Worm (Caenorhabditis elegans) whole organism, early embryonic: ENCODE data around the gene cul-6.
"Not testable (repeated sequence)": the region's sequence is repeated elsewhere in the genome, so short reads cannot be mapped to it uniquely, and the experiment has no call there.

Source experiments
- B0310.2 ChIP-seq: sonication (generic microtip); optimal IDR thresholded peaks from 2 replicates; lab custom pipeline; 2016; ENCODE audit warnings: mild to moderate bottlenecking, missing genetic modification characterization, missing compliant biosample characterization
- F13C5.2 ChIP-seq: sonication (generic microtip); optimal IDR thresholded peaks from 2 replicates; lab custom pipeline; 2017; ENCODE audit warnings: mild to moderate bottlenecking, missing genetic modification characterization, inconsistent platforms, missing compliant biosample characterization
- aly-1 ChIP-seq: sonication (generic microtip); optimal IDR thresholded peaks from 2 replicates; lab custom pipeline; 2016; ENCODE audit warnings: missing genetic modification characterization, missing compliant biosample characterization
- ama-1 ChIP-seq: fragments of 150-350 bp; optimal IDR thresholded peaks from 2 replicates; lab custom pipeline; 2014
- ceh-13 ChIP-seq: fragments of 200-800 bp; sonication (Bioruptor generic); optimal IDR thresholded peaks from 2 replicates; lab custom pipeline; 2018; ENCODE audit warnings: mild to moderate bottlenecking, missing genetic modification characterization, missing compliant biosample characterization
- ceh-36 ChIP-seq: sonication (generic microtip); optimal IDR thresholded peaks from 2 replicates; lab custom pipeline; 2016; ENCODE audit warnings: missing genetic modification characterization, inconsistent platforms, missing compliant biosample characterization
- ets-7 ChIP-seq: sonication (generic microtip); optimal IDR thresholded peaks from 2 replicates; lab custom pipeline; 2016; ENCODE audit warnings: missing genotype, missing genetic modification characterization, missing compliant biosample characterization
- flt-1 ChIP-seq: fragments of 200-800 bp; sonication (Bioruptor generic); IDR thresholded peaks from 2 replicates; pipeline ENCODE4 v1.3.6; 2022; ENCODE audit warnings: missing genetic modification characterization, missing compliant biosample characterization
- hmbx-1 ChIP-seq: sonication (generic microtip); optimal IDR thresholded peaks from 2 replicates; lab custom pipeline; 2016; ENCODE audit warnings: mild to moderate bottlenecking, missing genetic modification characterization, missing compliant biosample characterization
- hmg-4 ChIP-seq: fragments of 200-800 bp; sonication (Bioruptor generic); optimal IDR thresholded peaks from 2 replicates; lab custom pipeline; 2018; ENCODE audit warnings: mild to moderate bottlenecking, missing genetic modification characterization, missing compliant biosample characterization
- hnd-1 ChIP-seq: sonication (generic microtip); optimal IDR thresholded peaks from 2 replicates; lab custom pipeline; 2016; ENCODE audit warnings: missing genetic modification characterization, missing compliant biosample characterization
- pes-1 ChIP-seq: fragments of 200-800 bp; sonication (Bioruptor generic); IDR thresholded peaks from 2 replicates; pipeline ENCODE4 v1.3.6; 2022; ENCODE audit warnings: missing genetic modification reagents, missing genetic modification characterization, missing compliant biosample characterization
- scrt-1 ChIP-seq: fragments of 200-800 bp; sonication (Bioruptor generic); IDR thresholded peaks from 2 replicates; pipeline ENCODE4 v1.3.6; 2022; ENCODE audit warnings: missing genetic modification characterization, missing compliant biosample characterization
- sea-1 ChIP-seq: fragments of 200-800 bp; sonication (Bioruptor generic); conservative IDR thresholded peaks from 2 replicates; pipeline ENCODE4 v1.3.6; 2022; ENCODE audit warnings: missing genetic modification characterization, missing compliant biosample characterization
- tbx-11 ChIP-seq: fragments of 200-800 bp; sonication (Bioruptor generic); IDR thresholded peaks from 2 replicates; pipeline ENCODE4 v1.3.6; 2022; ENCODE audit warnings: missing genetic modification characterization, missing compliant biosample characterization
- tbx-37 ChIP-seq: fragments of 200-800 bp; sonication (Bioruptor generic); conservative IDR thresholded peaks from 2 replicates; pipeline ENCODE4 v1.3.6; 2022; ENCODE audit warnings: missing genetic modification reagents, missing genetic modification characterization, missing compliant biosample characterization
- tra-4 ChIP-seq: sonication (generic microtip); optimal IDR thresholded peaks from 2 replicates; lab custom pipeline; 2017; ENCODE audit warnings: missing genetic modification characterization, missing compliant biosample characterization

The cul-6 gene

DNA sequence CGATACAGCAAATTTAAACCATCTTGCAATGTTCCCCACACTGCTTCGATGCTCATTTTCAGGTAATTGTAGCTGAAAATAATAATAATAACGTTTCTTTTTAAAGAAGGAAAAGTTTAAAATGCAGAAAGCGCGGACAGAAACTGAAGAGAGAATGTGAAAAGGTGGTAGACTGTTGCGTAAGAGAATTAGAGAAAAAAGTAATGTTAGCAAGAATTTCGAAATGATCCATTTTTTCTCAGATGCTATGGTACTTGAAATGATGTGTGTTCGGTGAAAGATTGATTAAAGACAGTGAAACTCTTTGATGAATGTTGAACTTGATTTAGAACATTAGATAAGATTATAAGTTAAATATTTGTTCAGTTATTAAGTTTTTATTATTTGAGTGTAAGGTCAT is at the start of gene cul-6:
Gene cul-6 (minus strand): TSS at position 79 of the 400 bp plus-strand sequence.
- TF ChIP-seq flt-1 (GFP tag; lab: Robert Waterston, UW), result no peak
- TF ChIP-seq pes-1, result no peak
- no peak for TF ChIP-seq hmg-4
- no peak for TF ChIP-seq hmbx-1 (tag; lab: Kevin White, UChicago)
- no peak for TF ChIP-seq ceh-13 (GFP tag; lab: Kevin White, UChicago)
- TF ChIP-seq F13C5.2 (tag; lab: Kevin White, UChicago), result no peak

DNA sequence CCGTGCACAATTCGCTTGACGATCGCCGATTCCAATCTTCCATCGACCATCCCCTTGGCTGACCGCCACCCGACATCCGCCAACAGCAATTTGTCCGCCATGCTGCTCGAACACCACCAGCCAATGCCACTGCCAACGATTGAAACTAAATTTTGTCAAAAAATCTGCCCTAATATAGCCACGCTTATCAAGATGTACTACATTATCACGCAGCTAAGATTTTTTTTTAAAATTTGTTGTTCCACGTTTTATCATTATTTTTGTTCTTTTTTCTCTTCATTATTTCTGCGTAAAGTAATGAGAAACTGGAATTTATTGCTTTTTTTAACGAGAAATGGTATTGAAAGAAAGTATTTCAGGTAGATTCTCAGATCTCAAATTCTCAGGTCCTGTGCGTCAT is 49.1 kb upstream of the cul-6 start, which contains the start of gene C26H9A.3:
Gene C26H9A.3 (minus strand): TSS at position 101 of the 400 bp plus-strand sequence.
- not testable (repeated sequence) for TF ChIP-seq flt-1 (GFP tag; lab: Robert Waterston, UW); tra-4 (tag; lab: Kevin White, UChicago); sea-1 (GFP tag; lab: Robert Waterston, UW)

DNA sequence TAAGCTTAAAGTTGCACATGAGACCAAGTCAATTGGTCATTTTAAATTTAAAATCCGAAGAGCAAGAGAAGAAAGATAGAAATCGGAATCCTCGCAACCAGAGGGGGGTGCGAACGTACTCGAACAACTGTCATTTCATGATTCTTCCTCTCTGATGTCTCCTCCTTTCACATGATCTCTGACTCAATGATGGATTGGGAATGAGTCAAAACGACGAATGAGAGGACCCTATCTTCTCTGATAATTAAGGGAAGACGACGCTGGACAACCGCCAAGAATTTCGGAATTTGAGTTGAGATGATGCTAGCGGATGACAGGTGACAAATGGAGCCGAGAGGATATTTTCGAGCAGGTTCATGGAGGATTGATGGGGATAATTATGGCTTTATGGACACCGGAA is 47.1 kb upstream of the cul-6 start:
- TF ChIP-seq pes-1 (no peak), ceh-13 (GFP tag; lab: Kevin White, UChicago) (no peak), hmbx-1 (tag; lab: Kevin White, UChicago) (no peak), ceh-36 (tag; lab: Kevin White, UChicago) (no peak)

DNA sequence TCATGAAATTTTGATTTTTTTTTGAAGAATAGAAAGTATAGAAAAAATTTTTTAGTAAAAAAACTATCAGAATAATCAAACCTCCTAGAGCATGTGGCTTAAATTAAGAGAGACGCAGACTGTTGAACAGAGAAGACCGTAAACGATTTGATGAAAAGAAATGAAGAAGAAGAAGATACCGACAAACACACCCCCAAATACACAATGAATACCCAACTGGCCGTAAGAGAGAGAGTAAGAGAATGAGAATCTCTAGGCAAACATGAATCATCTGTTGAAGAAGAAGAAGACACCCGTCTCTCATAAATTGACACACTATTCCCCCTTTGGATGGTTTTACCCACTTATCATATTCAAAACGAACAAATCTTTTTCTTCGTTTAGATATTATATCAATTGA is 43.6 kb upstream of the cul-6 start:
- TF ChIP-seq flt-1 (GFP tag; lab: Robert Waterston, UW) (no peak), tbx-37 (GFP tag; lab: Robert Waterston, UW) (no peak), aly-1 (tag; lab: Kevin White, UChicago) (no peak), B0310.2 (tag; lab: Kevin White, UChicago) (no peak), hnd-1 (no peak), ceh-36 (tag; lab: Kevin White, UChicago) (no peak), ceh-13 (GFP tag; lab: Kevin White, UChicago) (no peak), tra-4 (tag; lab: Kevin White, UChicago) (no peak), hmbx-1 (tag; lab: Kevin White, UChicago) (no peak), tbx-11 (GFP tag; lab: Robert Waterston, UW) (no peak), ets-7 (tag; lab: Kevin White, UChicago) (no peak), F13C5.2 (tag; lab: Kevin White, UChicago) (no peak), hmg-4 (no peak), ama-1 (lab: Kevin White, UChicago) (no peak), sea-1 (GFP tag; lab: Robert Waterston, UW) (no peak), scrt-1 (GFP tag; lab: Robert Waterston, UW) (no peak), pes-1 (no peak)

DNA sequence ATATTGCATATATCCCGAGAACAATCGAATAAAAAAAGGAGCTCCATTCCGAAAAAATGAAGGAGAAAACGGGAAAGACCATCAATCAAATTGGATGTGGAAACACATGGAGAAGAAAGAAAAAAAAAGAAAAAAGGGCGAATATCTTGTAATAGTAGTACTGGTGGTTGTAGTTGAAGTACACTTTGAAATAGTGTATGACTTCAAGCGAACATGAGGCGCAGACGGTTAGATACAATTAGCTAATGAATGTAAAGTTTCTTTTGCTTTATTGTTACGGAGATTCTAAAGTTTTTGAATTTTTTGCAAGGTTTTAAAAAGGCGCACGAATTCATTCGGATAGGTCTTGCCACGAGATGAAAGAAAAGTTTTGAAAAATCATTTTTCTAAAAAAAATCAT is 42.2 kb upstream of the cul-6 start:
- TF ChIP-seq ets-7 (tag; lab: Kevin White, UChicago), result no peak

DNA sequence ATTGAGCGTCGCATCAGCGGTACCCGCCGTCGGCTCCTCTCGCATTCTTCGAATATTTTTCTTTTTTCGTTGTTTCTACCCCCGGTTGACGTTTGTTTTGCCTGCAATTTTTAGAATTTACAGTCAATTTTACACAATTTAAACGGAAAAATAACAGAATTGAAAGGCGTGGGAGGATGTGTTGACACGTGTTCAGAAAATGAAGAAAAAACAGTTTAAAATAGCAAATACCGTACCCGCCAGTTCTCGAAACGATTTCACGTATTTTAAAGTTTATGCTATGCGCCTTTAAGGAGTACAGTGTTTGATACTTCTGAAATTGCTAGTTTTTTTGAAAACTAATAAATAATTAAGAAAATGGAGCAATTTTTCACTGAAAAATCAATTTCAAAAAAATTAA is 40.7 kb upstream of the cul-6 start, which contains the start of gene ark-1:
Gene ark-1 (minus strand): TSS at position 101 of the 400 bp plus-strand sequence.
- TF ChIP-seq hnd-1, result no peak
- no peak for TF ChIP-seq ceh-36 (tag; lab: Kevin White, UChicago)
- TF ChIP-seq tra-4 (tag; lab: Kevin White, UChicago), result no peak
- no peak for TF ChIP-seq flt-1 (GFP tag; lab: Robert Waterston, UW)
- TF ChIP-seq tbx-11 (GFP tag; lab: Robert Waterston, UW), result no peak
- no peak for TF ChIP-seq ceh-13 (GFP tag; lab: Kevin White, UChicago)
- no peak for TF ChIP-seq sea-1 (GFP tag; lab: Robert Waterston, UW)
- TF ChIP-seq hmbx-1 (tag; lab: Kevin White, UChicago), result no peak
- no peak for TF ChIP-seq ama-1 (lab: Kevin White, UChicago)
- no peak for TF ChIP-seq aly-1 (tag; lab: Kevin White, UChicago)
- no peak for TF ChIP-seq pes-1

DNA sequence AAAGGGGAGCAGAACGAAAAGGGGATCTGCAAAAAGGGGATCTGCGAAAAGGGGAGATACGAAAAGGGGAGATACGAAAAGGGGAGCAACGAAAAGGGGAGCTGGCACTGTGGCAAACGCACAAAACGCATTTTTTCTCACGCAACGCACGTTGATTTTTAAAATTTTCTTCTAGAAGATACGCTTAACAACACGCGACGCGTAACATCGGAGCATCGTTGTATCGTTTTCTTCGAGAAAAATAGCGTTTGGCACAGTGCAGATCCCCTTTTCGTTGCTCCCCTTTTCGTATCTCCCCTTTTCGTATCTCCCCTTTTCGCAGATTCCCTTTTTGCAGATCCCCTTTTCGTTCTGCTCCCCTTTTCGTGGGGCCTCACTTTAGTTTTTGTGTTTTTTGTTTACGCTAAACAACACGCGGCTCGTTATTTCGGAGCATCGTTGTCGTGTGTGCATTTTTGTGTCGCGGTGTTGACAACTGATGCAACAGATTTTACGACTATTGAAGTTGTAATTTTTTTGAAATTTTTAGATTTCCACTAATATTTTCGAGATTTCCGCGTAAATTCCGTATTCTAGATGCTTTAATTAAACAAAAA is 31.3 kb upstream of the cul-6 start:
- TF ChIP-seq pes-1, result 0 out of 2 replicates have a peak, but pooled peaks have one; percentile 8

DNA sequence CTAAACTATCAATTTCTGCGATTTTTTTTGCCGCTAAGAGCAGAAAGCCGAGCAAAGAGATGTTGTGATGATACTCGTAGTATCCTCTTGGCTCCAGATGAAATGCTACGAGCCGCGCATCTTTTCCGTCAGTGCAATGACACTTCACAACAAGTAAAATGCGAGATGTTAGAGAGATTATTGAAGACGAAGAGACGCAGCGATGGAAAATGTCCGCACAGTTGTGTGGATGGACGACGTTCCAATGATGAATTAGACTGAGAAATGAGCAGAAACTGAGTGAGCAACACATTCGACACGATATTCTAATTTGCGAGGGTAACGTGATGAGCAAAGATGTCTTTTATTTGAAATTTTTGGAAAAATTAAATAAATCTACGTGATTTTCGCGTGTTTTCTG is 30.7 kb upstream of the cul-6 start:
- TF ChIP-seq tra-4 (tag; lab: Kevin White, UChicago) (no peak), ama-1 (lab: Kevin White, UChicago) (no peak), hnd-1 (no peak), hmbx-1 (tag; lab: Kevin White, UChicago) (no peak), flt-1 (GFP tag; lab: Robert Waterston, UW) (no peak), B0310.2 (tag; lab: Kevin White, UChicago) (no peak)

DNA sequence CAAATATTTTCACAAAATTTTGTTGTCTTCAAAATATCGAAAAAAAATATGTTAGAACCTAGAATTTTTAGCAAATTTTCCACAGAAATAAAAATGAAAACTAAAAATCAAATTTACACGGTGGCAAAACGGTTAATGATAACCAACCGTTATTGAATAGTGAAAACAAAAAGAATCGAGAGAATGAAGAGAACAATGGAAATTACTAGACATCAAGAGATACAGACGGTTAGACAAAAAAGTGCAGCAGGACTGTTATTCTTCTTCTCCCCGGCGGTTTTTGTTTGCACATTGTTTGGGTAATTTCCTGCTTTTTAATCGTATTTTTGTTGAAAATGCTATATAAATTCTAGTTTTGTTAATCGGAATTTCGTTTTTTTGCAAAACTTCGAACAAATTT is 28.6 kb upstream of the cul-6 start:
- TF ChIP-seq ceh-13 (GFP tag; lab: Kevin White, UChicago), result no peak
- no peak for TF ChIP-seq ets-7 (tag; lab: Kevin White, UChicago)
- TF ChIP-seq flt-1 (GFP tag; lab: Robert Waterston, UW), result no peak
- TF ChIP-seq aly-1 (tag; lab: Kevin White, UChicago), result no peak
- TF ChIP-seq tra-4 (tag; lab: Kevin White, UChicago), result no peak
- no peak for TF ChIP-seq tbx-11 (GFP tag; lab: Robert Waterston, UW)
- no peak for TF ChIP-seq F13C5.2 (tag; lab: Kevin White, UChicago)
- no peak for TF ChIP-seq hmg-4
- TF ChIP-seq ceh-36 (tag; lab: Kevin White, UChicago), result no peak
- TF ChIP-seq B0310.2 (tag; lab: Kevin White, UChicago), result no peak
- TF ChIP-seq hnd-1, result no peak
- no peak for TF ChIP-seq pes-1
- no peak for TF ChIP-seq scrt-1 (GFP tag; lab: Robert Waterston, UW)
- no peak for TF ChIP-seq ama-1 (lab: Kevin White, UChicago)
- no peak for TF ChIP-seq hmbx-1 (tag; lab: Kevin White, UChicago)
- no peak for TF ChIP-seq tbx-37 (GFP tag; lab: Robert Waterston, UW)
- no peak for TF ChIP-seq sea-1 (GFP tag; lab: Robert Waterston, UW)
